Fruit fly (Drosophila melanogaster): ENCODE results near the gene Rim.

Rim gene

DNA sequence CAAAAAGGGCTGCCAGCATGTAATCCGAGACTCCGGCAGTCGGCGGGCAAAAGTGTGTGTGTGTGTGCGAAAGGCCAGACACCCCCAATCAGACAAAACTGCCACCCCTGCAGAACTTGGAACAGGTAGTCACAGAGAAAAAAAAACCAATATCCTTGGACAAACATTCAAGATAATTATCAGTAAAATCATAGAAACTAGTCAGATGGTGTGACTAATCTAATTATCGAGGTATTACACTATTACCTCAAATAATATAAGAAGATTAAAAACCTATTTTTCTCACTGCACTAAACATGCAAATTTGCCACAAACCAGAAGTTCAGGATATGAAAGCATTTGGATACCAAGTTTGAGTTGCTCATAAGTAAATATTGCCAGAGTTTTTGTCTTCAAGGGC lies 41.4 kb upstream of the Rim start (continued):
- no peak for TF ChIP-seq H2.0 (GFP tag; IDR thresholded peaks at IDR 0.05)
- no peak for TF ChIP-seq CG17385 (GFP tag; optimal IDR thresholded peaks at IDR 0.05)
- TF ChIP-seq exex (tag; optimal IDR thresholded peaks at IDR 0.05): no peak
- no peak for TF ChIP-seq CHES-1-like (GFP tag; optimal IDR thresholded peaks at IDR 0.05)
- no peak for TF ChIP-seq prd (optimal IDR thresholded peaks at IDR 0.05)
- TF ChIP-seq prd (GFP tag; IDR thresholded peaks at IDR 0.05): no peak
- TF ChIP-seq CG11504 (tag; optimal IDR thresholded peaks at IDR 0.05): peak; percentile 28
- no peak for TF ChIP-seq ab (GFP tag; optimal IDR thresholded peaks at IDR 0.05)
- peak; percentile 33 for TF ChIP-seq lab (GFP tag; optimal IDR thresholded peaks at IDR 0.05)
- TF ChIP-seq CG18599 (GFP tag; optimal IDR thresholded peaks at IDR 0.05): peak; percentile 48
- TF ChIP-seq Poxn (GFP tag; IDR thresholded peaks at IDR 0.05): no peak
- 0 out of 3 replicates have a peak, but pooled peaks have one; percentile 23 for TF ChIP-seq ci (GFP tag; IDR thresholded peaks at IDR 0.05)
- no peak for TF ChIP-seq CG11560 (tag; IDR thresholded peaks at IDR 0.05)
- TF ChIP-seq wor (GFP tag; IDR thresholded peaks at IDR 0.05): no peak
- no peak for TF ChIP-seq sim (GFP tag; IDR thresholded peaks at IDR 0.05)
- TF ChIP-seq cwo (GFP tag; optimal IDR thresholded peaks at IDR 0.05): peak; percentile 1
- TF ChIP-seq CG2678 (tag; optimal IDR thresholded peaks at IDR 0.05): peak; percentile 5
- TF ChIP-seq sqz (GFP tag; optimal IDR thresholded peaks at IDR 0.05): no peak

DNA sequence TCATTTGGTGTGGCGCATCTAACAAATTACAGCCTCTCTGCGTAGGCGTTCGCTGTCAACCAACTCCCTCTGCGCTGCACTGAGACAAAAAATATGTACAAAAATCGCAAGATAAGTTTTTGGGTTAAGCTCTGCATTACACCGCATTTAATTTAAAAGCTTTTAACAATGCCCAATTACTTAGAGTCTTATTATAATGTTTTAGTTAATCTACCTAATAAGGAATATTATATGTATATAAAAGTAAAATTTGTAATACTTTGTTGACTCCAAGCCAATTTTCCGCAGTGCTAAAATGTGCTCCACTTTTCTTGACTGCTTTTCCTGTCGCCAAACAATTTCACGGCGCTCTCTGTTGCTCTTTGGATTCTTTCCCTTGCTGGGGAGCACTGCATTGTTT lies 39.4 kb upstream of the Rim start:
- no peak for TF ChIP-seq salm (tag; optimal IDR thresholded peaks at IDR 0.05)
- TF ChIP-seq CG10959 (GFP tag; IDR thresholded peaks at IDR 0.05): no peak
- peak; percentile 48 for TF ChIP-seq bcd (GFP tag; optimal IDR thresholded peaks at IDR 0.05)
- TF ChIP-seq CG15011 (GFP tag; optimal IDR thresholded peaks at IDR 0.05): peak; percentile 10
- no peak for TF ChIP-seq CG5245 (GFP tag; optimal IDR thresholded peaks at IDR 0.05)
- TF ChIP-seq bsh (GFP tag; optimal IDR thresholded peaks at IDR 0.05): peak in 1 of 2 experiments; percentile 66
- peak; percentile 35 for TF ChIP-seq CG8924 (tag; optimal IDR thresholded peaks at IDR 0.05)
- TF ChIP-seq Ets97D (GFP tag; optimal IDR thresholded peaks at IDR 0.05): no peak
- no peak for TF ChIP-seq Nf-YA (GFP tag; IDR thresholded peaks at IDR 0.05)
- TF ChIP-seq CG1602 (GFP tag; optimal IDR thresholded peaks at IDR 0.05): no peak
- TF ChIP-seq lola (GFP tag; optimal IDR thresholded peaks at IDR 0.05): peak in 1 of 3 experiments; percentile 45
- TF ChIP-seq CG11723 (GFP tag; optimal IDR thresholded peaks at IDR 0.05): no peak
- peak; percentile 24; the same call in 1 of the 2 replicates for TF ChIP-seq CG32532 (GFP tag; IDR thresholded peaks at IDR 0.05)
- TF ChIP-seq E2f1 (GFP tag; IDR thresholded peaks at IDR 0.05): no peak
- TF ChIP-seq CG12299 (tag; optimal IDR thresholded peaks at IDR 0.05): no peak
- TF ChIP-seq disco-r (GFP tag; optimal IDR thresholded peaks at IDR 0.05): no peak
- no peak for TF ChIP-seq CG7987 (GFP tag; optimal IDR thresholded peaks at IDR 0.05)
- TF ChIP-seq BtbVII (GFP tag; optimal IDR thresholded peaks at IDR 0.05): no peak
- TF ChIP-seq CG43689 (GFP tag; IDR thresholded peaks at IDR 0.05): no peak
- TF ChIP-seq CG1832 (GFP tag; optimal IDR thresholded peaks at IDR 0.05): no peak
- TF ChIP-seq Hand (GFP tag; optimal IDR thresholded peaks at IDR 0.05): peak; percentile 53
- no peak for TF ChIP-seq CG11398 (GFP tag; optimal IDR thresholded peaks at IDR 0.05)
- TF ChIP-seq Stat92E (GFP tag; optimal IDR thresholded peaks at IDR 0.05): no peak
- TF ChIP-seq CG6689 (GFP tag; IDR thresholded peaks at IDR 0.05): 0 out of 2 replicates have a peak, but pooled peaks have one; percentile 22
- no peak for TF ChIP-seq CG15479 (GFP tag; optimal IDR thresholded peaks at IDR 0.05)
- no peak for TF ChIP-seq CG2199 (GFP tag; IDR thresholded peaks at IDR 0.05)
- no peak for TF ChIP-seq CG4360 (GFP tag; IDR thresholded peaks at IDR 0.05)
- no peak for TF ChIP-seq CG31388 (GFP tag; optimal IDR thresholded peaks at IDR 0.05)
- peak; percentile 51 for TF ChIP-seq Atf6 (GFP tag; IDR thresholded peaks at IDR 0.05)
- no peak for TF ChIP-seq ap (GFP tag; IDR thresholded peaks at IDR 0.05)
- TF ChIP-seq Camta (GFP tag; optimal IDR thresholded peaks at IDR 0.05): no peak
- TF ChIP-seq eyg (GFP tag; optimal IDR thresholded peaks at IDR 0.05): no peak
- TF ChIP-seq CG9932 (GFP tag; IDR thresholded peaks at IDR 0.05): no peak
- peak; percentile 43 for TF ChIP-seq CG3281 (GFP tag; optimal IDR thresholded peaks at IDR 0.05)
